Worm (Caenorhabditis elegans) whole organism, L1 larva: ENCODE measurements around the gene F14F9.4.

Experiments
- Y116A8C.19 ChIP-seq: sonication (generic microtip); optimal IDR thresholded peaks from 2 replicates; lab custom pipeline; 2016; ENCODE audit warnings: missing compliant biosample characterization, missing genetic modification characterization, borderline replicate concordance
- aha-1 ChIP-seq: fragments of 150-350 bp; optimal IDR thresholded peaks from 2 replicates; lab custom pipeline; 2014; ENCODE audit warnings: missing biosample characterization, missing genetic modification characterization
- alr-1 ChIP-seq: fragments of 200-800 bp; sonication (Bioruptor generic); optimal IDR thresholded peaks from 2 replicates; lab custom pipeline; 2018; ENCODE audit warnings: borderline replicate concordance, mild to moderate bottlenecking, missing genetic modification characterization, missing compliant biosample characterization
- ama-1 ChIP-seq: fragments of 150-350 bp; optimal IDR thresholded peaks from 2 replicates; lab custom pipeline; 2014
- ceh-82 ChIP-seq, 3 experiments: fragments of 150-350 bp in 1 of 3; sonication (generic microtip) in 2 of 3; optimal IDR thresholded peaks; 2 replicates each; lab custom pipeline; 2014 to 2017; ENCODE audit warnings: missing biosample characterization in 3 of 3, missing genetic modification characterization in 3 of 3
- ceh-90 ChIP-seq: sonication (generic microtip); optimal IDR thresholded peaks from 2 replicates; lab custom pipeline; 2016; ENCODE audit warnings: missing genetic modification characterization, missing compliant biosample characterization
- dpl-1 ChIP-seq, 3 experiments: fragments of 150-350 bp in 2 of 3; sonication (generic microtip) in 1 of 3; optimal IDR thresholded peaks; 2 replicates each; lab custom pipeline; 2014 to 2017; ENCODE audit warnings: missing biosample characterization in 3 of 3, missing genetic modification characterization in 3 of 3, missing genetic modification reagents in 3 of 3
- dsc-1 ChIP-seq: sonication (generic microtip); optimal IDR thresholded peaks from 2 replicates; lab custom pipeline; 2016; ENCODE audit warnings: mild to moderate bottlenecking, missing genetic modification characterization, missing compliant biosample characterization
- efl-1 ChIP-seq, 4 experiments: fragments of 150-350 bp; optimal IDR thresholded peaks in 3 of 4; peaks in 1 of 4; 1 replicate in 1 of 4; 2 replicates in 3 of 4; lab custom pipeline; 2014; ENCODE audit warnings: missing biosample characterization in 2 of 4, missing genetic modification characterization in 2 of 4, missing genetic modification reagents in 2 of 4
- efl-3 ChIP-seq: fragments of 200-800 bp; sonication (Bioruptor generic); optimal IDR thresholded peaks from 2 replicates; lab custom pipeline; 2018; ENCODE audit warnings: mild to moderate bottlenecking, missing genetic modification characterization, missing compliant biosample characterization
- elt-2 ChIP-seq: sonication (generic microtip); optimal IDR thresholded peaks from 2 replicates; lab custom pipeline; 2016; ENCODE audit warnings: missing genetic modification characterization, mild to moderate bottlenecking, inconsistent platforms, missing compliant biosample characterization, missing genetic modification reagents
- ets-5 ChIP-seq: fragments of 200-800 bp; sonication (Bioruptor generic); IDR thresholded peaks from 2 replicates; pipeline ENCODE4 v1.3.6; 2022; ENCODE audit warnings: missing genetic modification characterization, missing compliant biosample characterization
- fkh-10 ChIP-seq: sonication (generic microtip); optimal IDR thresholded peaks from 2 replicates; lab custom pipeline; 2017; ENCODE audit warnings: missing biosample characterization, missing genetic modification reagents, missing genetic modification characterization
- fkh-4 ChIP-seq: sonication (generic microtip); optimal IDR thresholded peaks from 2 replicates; lab custom pipeline; 2016; ENCODE audit warnings: missing compliant biosample characterization, missing genetic modification characterization, borderline replicate concordance
- fkh-8 ChIP-seq: sonication (generic microtip); optimal IDR thresholded peaks from 2 replicates; lab custom pipeline; 2016; ENCODE audit warnings: mild to moderate bottlenecking, missing genetic modification characterization, missing compliant biosample characterization
- hlh-4 ChIP-seq: sonication (generic microtip); optimal IDR thresholded peaks from 2 replicates; lab custom pipeline; 2016; ENCODE audit warnings: mild to moderate bottlenecking, missing genetic modification characterization, missing compliant biosample characterization
- irx-1 ChIP-seq: sonication (generic microtip); optimal IDR thresholded peaks from 2 replicates; lab custom pipeline; 2016; ENCODE audit warnings: missing genetic modification characterization, missing compliant biosample characterization
- lin-13 ChIP-seq: fragments of 150-350 bp; optimal IDR thresholded peaks from 2 replicates; lab custom pipeline; 2014; ENCODE audit warnings: missing biosample characterization, missing genetic modification reagents, missing genetic modification characterization
- lin-39 ChIP-seq: fragments of 150-350 bp; optimal IDR thresholded peaks from 2 replicates; lab custom pipeline; 2014; ENCODE audit warnings: missing biosample characterization, missing genetic modification reagents, missing genetic modification characterization
- lsy-2 ChIP-seq, 2 experiments: fragments of 150-350 bp; optimal IDR thresholded peaks; 2 replicates each; lab custom pipeline; 2014; ENCODE audit warnings: missing biosample characterization in 2 of 2, missing genetic modification characterization in 2 of 2
- mdl-1 ChIP-seq, 2 experiments: fragments of 150-350 bp; optimal IDR thresholded peaks; 2 replicates each; lab custom pipeline; 2014 to 2017; ENCODE audit warnings: missing biosample characterization in 2 of 2, missing genetic modification characterization in 2 of 2, inconsistent platforms in 1 of 2
- nhr-12 ChIP-seq: sonication (generic microtip); optimal IDR thresholded peaks from 2 replicates; lab custom pipeline; 2017; ENCODE audit warnings: missing biosample characterization, missing genetic modification characterization
- nhr-20 ChIP-seq: sonication (generic microtip); optimal IDR thresholded peaks from 2 replicates; lab custom pipeline; 2016; ENCODE audit warnings: mild to moderate bottlenecking, missing genetic modification characterization, missing compliant biosample characterization
- nhr-28 ChIP-seq: fragments of 150-350 bp; optimal IDR thresholded peaks from 2 replicates; lab custom pipeline; 2014; ENCODE audit warnings: missing biosample characterization, missing genetic modification characterization
- nhr-47 ChIP-seq: sonication (generic microtip); optimal IDR thresholded peaks from 2 replicates; lab custom pipeline; 2016; ENCODE audit warnings: mild to moderate bottlenecking, missing genetic modification characterization, moderate library complexity, missing compliant biosample characterization
- nhr-71 ChIP-seq: sonication (generic microtip); optimal IDR thresholded peaks from 2 replicates; lab custom pipeline; 2016; ENCODE audit warnings: mild to moderate bottlenecking, missing genetic modification characterization, moderate library complexity, missing compliant biosample characterization
- nhr-76 ChIP-seq: sonication (generic microtip); optimal IDR thresholded peaks from 2 replicates; lab custom pipeline; 2017; ENCODE audit warnings: missing biosample characterization, missing genetic modification characterization
- nhr-77 ChIP-seq: fragments of 150-350 bp; optimal IDR thresholded peaks from 2 replicates; lab custom pipeline; 2014; ENCODE audit warnings: missing biosample characterization, missing genetic modification characterization
- nhr-85 ChIP-seq: sonication (generic microtip); peaks from one replicate; lab custom pipeline; 2016; ENCODE audit warnings: missing genetic modification characterization, inconsistent platforms, missing compliant biosample characterization
- nhr-90 ChIP-seq: sonication (generic microtip); optimal IDR thresholded peaks from 2 replicates; lab custom pipeline; 2016; ENCODE audit warnings: mild to moderate bottlenecking, missing genetic modification characterization, missing compliant biosample characterization; ENCODE audit not compliant: poor library complexity
- rnt-1 ChIP-seq: sonication (generic microtip); optimal IDR thresholded peaks from 2 replicates; lab custom pipeline; 2016; ENCODE audit warnings: mild to moderate bottlenecking, missing genetic modification characterization, moderate library complexity, missing compliant biosample characterization
- snpc-4 ChIP-seq: fragments of 150-350 bp; optimal IDR thresholded peaks from 2 replicates; lab custom pipeline; 2014; ENCODE audit warnings: missing biosample characterization, missing genetic modification characterization
- snu-23 ChIP-seq: sonication (generic microtip); optimal IDR thresholded peaks from 2 replicates; lab custom pipeline; 2016; ENCODE audit warnings: missing genetic modification characterization, missing compliant biosample characterization
- sptf-1 ChIP-seq: fragments of 150-350 bp; optimal IDR thresholded peaks from 2 replicates; lab custom pipeline; 2014; ENCODE audit warnings: missing biosample characterization, missing genetic modification characterization
- swsn-7 ChIP-seq: sonication (generic microtip); optimal IDR thresholded peaks from 2 replicates; lab custom pipeline; 2016; ENCODE audit warnings: missing genetic modification characterization, missing compliant biosample characterization
- tlp-1 ChIP-seq: fragments of 150-350 bp; optimal IDR thresholded peaks from 2 replicates; lab custom pipeline; 2014; ENCODE audit warnings: missing biosample characterization, missing genetic modification characterization
- unc-62 ChIP-seq: fragments of 150-350 bp; optimal IDR thresholded peaks from 2 replicates; lab custom pipeline; 2014; ENCODE audit warnings: missing biosample characterization, missing genetic modification reagents, missing genetic modification characterization
- xbp-1 ChIP-seq: sonication (generic microtip); optimal IDR thresholded peaks from 2 replicates; lab custom pipeline; 2016; ENCODE audit warnings: missing genetic modification characterization, missing compliant biosample characterization
- zip-4 ChIP-seq: fragments of 200-800 bp; sonication (Bioruptor generic); optimal IDR thresholded peaks from 2 replicates; lab custom pipeline; 2018; ENCODE audit warnings: mild to moderate bottlenecking, missing genetic modification characterization, moderate library complexity, missing compliant biosample characterization
- ztf-11 ChIP-seq, 2 experiments: sonication (generic microtip); optimal IDR thresholded peaks; 2 replicates each; lab custom pipeline; 2016 to 2017; ENCODE audit warnings: missing genetic modification characterization in 2 of 2, missing biosample characterization in 1 of 2, missing compliant biosample characterization in 1 of 2

The F14F9.4 gene

DNA sequence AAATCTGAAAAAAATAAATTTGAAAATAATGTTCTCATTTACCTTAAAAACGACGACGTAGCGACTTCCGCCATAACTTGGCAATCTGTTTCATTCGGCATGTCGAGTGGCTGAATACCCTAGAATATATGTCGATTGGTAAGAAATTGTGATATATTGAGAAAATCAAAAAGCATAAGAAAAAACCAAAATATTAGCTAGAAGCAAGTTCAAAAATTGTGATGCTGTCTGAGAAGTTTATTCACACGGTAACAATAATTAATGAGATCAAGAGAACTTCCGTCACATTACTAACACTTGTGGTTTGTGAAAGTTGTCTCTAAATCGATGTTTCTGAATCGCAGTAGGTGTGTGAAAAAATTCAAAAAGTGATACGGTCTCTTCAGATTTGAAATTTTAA is 30.5 kb upstream of the F14F9.4 start, which contains the start of gene srab-1:
Gene srab-1, minus strand, starts transcription at position 101 of the 400 bp plus-strand sequence.
- no peak for TF ChIP-seq xbp-1 (tag; lab: Kevin White, UChicago)
- TF ChIP-seq, all 84 proteins: peak for 0

DNA sequence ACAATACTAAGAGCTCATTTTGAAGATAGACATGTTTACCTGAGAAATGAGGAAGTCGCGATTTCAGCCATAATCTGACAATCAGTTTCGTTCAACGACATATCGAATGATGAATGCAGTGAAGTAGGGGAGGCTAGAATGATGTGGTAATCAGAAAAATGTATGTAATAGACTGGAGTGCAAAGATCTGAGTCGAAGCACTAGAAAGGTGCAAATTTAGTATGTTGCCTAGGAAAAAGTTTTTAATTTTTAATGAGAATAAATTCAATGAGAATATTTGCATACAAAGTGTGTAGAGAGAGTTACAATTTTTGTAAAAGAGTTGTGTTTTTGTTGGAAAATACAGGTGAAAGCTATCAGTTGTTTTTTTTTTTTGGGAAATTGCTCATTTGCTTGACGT is 27.6 kb upstream of the F14F9.4 start, which contains the start of gene srab-2:
Gene srab-2, minus strand, starts transcription at position 101 of the 400 bp plus-strand sequence.
- no peak for TF ChIP-seq nhr-71
- TF ChIP-seq Y116A8C.19 (tag; lab: Kevin White, UChicago): no peak
- no peak for TF ChIP-seq dpl-1 (GFP tag; optimal IDR thresholded peaks at IDR 0.05; lab: Kevin White, UChicago)
- TF ChIP-seq snu-23 (GFP tag; lab: Kevin White, UChicago): no peak
- no peak for TF ChIP-seq nhr-47 (tag; lab: Kevin White, UChicago)
- no peak for TF ChIP-seq fkh-4 (tag; lab: Kevin White, UChicago)
- TF ChIP-seq unc-62: no peak
- TF ChIP-seq efl-3 (GFP tag; lab: Kevin White, UChicago): no peak
- TF ChIP-seq ceh-90: no peak
- TF ChIP-seq alr-1: no peak
- no peak for TF ChIP-seq tlp-1 (tag; lab: Kevin White, UChicago)
- no peak for TF ChIP-seq dsc-1 (tag; lab: Kevin White, UChicago)
- no peak for TF ChIP-seq nhr-90 (tag; lab: Kevin White, UChicago)
- TF ChIP-seq nhr-77 (tag; lab: Kevin White, UChicago): no peak
- TF ChIP-seq rnt-1 (tag; lab: Kevin White, UChicago): no peak
- no peak for TF ChIP-seq hlh-4 (tag; lab: Kevin White, UChicago)
- TF ChIP-seq ztf-11 (tag; optimal IDR thresholded peaks at IDR 0.05; lab: Kevin White, UChicago): no peak
- TF ChIP-seq xbp-1 (tag; lab: Kevin White, UChicago): no peak
- TF ChIP-seq mdl-1 (tag; optimal IDR thresholded peaks at IDR 0.05; lab: Kevin White, UChicago): no peak

DNA sequence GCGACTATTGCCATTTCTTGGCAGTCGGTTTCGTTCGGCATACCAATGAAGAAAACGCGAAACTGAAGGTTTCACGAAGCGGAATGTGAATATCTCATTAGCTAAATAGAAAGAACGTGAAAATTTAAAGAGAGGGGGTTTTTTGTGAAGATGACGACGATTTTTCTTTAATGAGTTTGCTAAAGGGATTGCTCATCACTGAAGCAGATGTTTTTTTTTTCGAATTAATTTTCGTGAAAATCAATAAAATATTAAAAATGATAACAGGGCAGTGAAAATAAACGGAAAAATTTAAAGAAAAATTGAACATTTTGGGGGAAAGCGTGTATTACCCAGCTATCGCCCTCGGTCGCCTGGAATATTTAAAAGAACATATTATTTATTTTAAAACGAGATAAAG is 24.7 kb upstream of the F14F9.4 start, which contains the start of gene srab-3:
Gene srab-3, minus strand, starts transcription at position 101 of the 400 bp plus-strand sequence.
- TF ChIP-seq fkh-8 (tag; lab: Kevin White, UChicago): peak; percentile 28
- TF ChIP-seq ets-5 (GFP tag; lab: Robert Waterston, UW): no peak

DNA sequence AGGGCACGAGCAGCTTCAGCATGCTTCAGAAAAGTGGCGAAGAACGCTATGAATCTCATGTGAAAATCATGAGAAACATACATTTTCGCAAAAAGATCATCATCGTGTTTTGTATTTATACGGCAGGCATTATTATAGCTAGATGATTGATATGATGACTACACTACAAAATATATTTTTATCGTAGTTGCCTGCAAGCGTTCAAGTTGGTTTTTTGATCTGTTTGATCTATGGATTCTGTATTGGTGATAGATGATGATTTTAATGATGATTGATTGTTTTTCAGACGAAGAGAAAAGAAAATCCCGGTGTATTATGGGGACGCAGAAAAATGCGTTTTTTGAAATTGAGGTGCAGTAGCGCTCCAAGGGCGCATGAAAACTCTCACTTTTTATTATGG is 21.9 kb upstream of the F14F9.4 start, which contains the start of gene ugt-63:
Gene ugt-63, minus strand, starts transcription at position 89 of the 400 bp plus-strand sequence.
- no peak for TF ChIP-seq ceh-82 (tag; optimal IDR thresholded peaks at IDR 0.05; lab: Kevin White, UChicago)
- no peak for TF ChIP-seq swsn-7
- no peak for TF ChIP-seq elt-2 (tag; lab: Kevin White, UChicago)
- no peak for TF ChIP-seq zip-4 (GFP tag; lab: Kevin White, UChicago)
- no peak for TF ChIP-seq nhr-28 (tag; lab: Kevin White, UChicago)
- no peak for TF ChIP-seq ama-1 (lab: Kevin White, UChicago)
- no peak for TF ChIP-seq lsy-2 (tag; optimal IDR thresholded peaks at IDR 0.05; lab: Kevin White, UChicago)
- TF ChIP-seq nhr-20: peak; percentile 55
- no peak for TF ChIP-seq irx-1 (tag; lab: Kevin White, UChicago)
- TF ChIP-seq nhr-47 (tag; lab: Kevin White, UChicago): no peak
- no peak for TF ChIP-seq lin-39 (tag; lab: Kevin White, UChicago)
- no peak for TF ChIP-seq snpc-4 (tag; lab: Kevin White, UChicago)
- no peak for TF ChIP-seq sptf-1
- TF ChIP-seq ztf-11 (tag; optimal IDR thresholded peaks at IDR 0.05; lab: Kevin White, UChicago): no peak
- no peak for TF ChIP-seq snu-23 (GFP tag; lab: Kevin White, UChicago)
- TF ChIP-seq fkh-8 (tag; lab: Kevin White, UChicago): no peak
- TF ChIP-seq fkh-10 (GFP tag; lab: Kevin White, UChicago): no peak
- no peak for TF ChIP-seq nhr-12 (tag; lab: Kevin White, UChicago)
- no peak for TF ChIP-seq tlp-1 (tag; lab: Kevin White, UChicago)
- TF ChIP-seq lin-13 (GFP tag; lab: Kevin White, UChicago): no peak
- TF ChIP-seq nhr-85: peak; percentile 51
- no peak for TF ChIP-seq nhr-76 (tag; lab: Kevin White, UChicago)
- TF ChIP-seq aha-1: no peak
- no peak for TF ChIP-seq efl-1 (optimal IDR thresholded peaks at IDR 0.05; lab: Kevin White, UChicago)
- TF ChIP-seq efl-1 (GFP tag; optimal IDR thresholded peaks at IDR 0.05 in 1 of 2; lab: Kevin White, UChicago): peak in 1 of 2 experiments; percentile 29
